Worm (Caenorhabditis elegans) whole organism, L4 larva: ENCODE results near the gene M142.5.

Experiments
- R02D3.7 ChIP-seq: fragments of 150-350 bp; sonication (generic microtip); optimal IDR thresholded peaks from 3 replicates; lab custom pipeline; 2014; ENCODE audit warnings: missing biosample characterization, missing genetic modification characterization
- ceh-32 ChIP-seq: sonication (generic microtip); optimal IDR thresholded peaks from 2 replicates; lab custom pipeline; 2016; ENCODE audit warnings: mild to moderate bottlenecking, missing genetic modification characterization, missing compliant biosample characterization; ENCODE audit not compliant: poor library complexity
- dmd-9 ChIP-seq: fragments of 200-800 bp; sonication (Bioruptor generic); IDR thresholded peaks from 2 replicates; pipeline ENCODE4 v1.3.6; 2022; ENCODE audit warnings: missing genetic modification reagents, missing genetic modification characterization, missing compliant biosample characterization
- fos-1 ChIP-seq: fragments of 150-350 bp; optimal IDR thresholded peaks from 2 replicates; lab custom pipeline; 2014; ENCODE audit warnings: missing biosample characterization, missing genetic modification characterization
- jun-1 ChIP-seq: fragments of 150-350 bp; optimal IDR thresholded peaks from 2 replicates; lab custom pipeline; 2014; ENCODE audit warnings: missing biosample characterization, missing genetic modification reagents, missing genetic modification characterization
- lin-13 ChIP-seq: fragments of 150-350 bp; optimal IDR thresholded peaks from 2 replicates; lab custom pipeline; 2014; ENCODE audit warnings: missing biosample characterization, missing genetic modification reagents, missing genetic modification characterization
- mdl-1 ChIP-seq, 2 experiments: fragments of 150-350 bp in 1 of 2; sonication (generic microtip) in 1 of 2; optimal IDR thresholded peaks; 2 replicates each; lab custom pipeline; 2014 to 2017; ENCODE audit warnings: missing biosample characterization in 2 of 2, missing genetic modification characterization in 2 of 2
- mes-2 ChIP-seq: sonication (generic microtip); optimal IDR thresholded peaks from 2 replicates; lab custom pipeline; 2016; ENCODE audit warnings: missing genotype, mild to moderate bottlenecking, missing genetic modification characterization, missing compliant biosample characterization; ENCODE audit not compliant: poor library complexity, severe bottlenecking
- rbr-2 ChIP-seq: sonication (generic microtip); optimal IDR thresholded peaks from 2 replicates; lab custom pipeline; 2016; ENCODE audit warnings: missing genotype, missing genetic modification characterization, missing compliant biosample characterization
- skn-1 ChIP-seq: fragments of 150-350 bp; optimal IDR thresholded peaks from 2 replicates; lab custom pipeline; 2014; ENCODE audit warnings: missing biosample characterization, missing genetic modification characterization
- unc-62 ChIP-seq, 3 experiments: fragments of 150-350 bp in 1 of 3; sonication (generic microtip); optimal IDR thresholded peaks in 2 of 3; peaks in 1 of 3; 1 replicate in 1 of 3; 2 replicates in 2 of 3; lab custom pipeline; 2014 to 2017; ENCODE audit warnings: missing biosample characterization in 3 of 3, missing genetic modification characterization in 3 of 3, missing genetic modification reagents in 3 of 3, missing genotype in 1 of 3
- zip-11 ChIP-seq: fragments of 200-800 bp; sonication (Bioruptor generic); IDR thresholded peaks from 2 replicates; pipeline ENCODE4 v1.3.6; 2022; ENCODE audit warnings: missing genetic modification characterization, missing compliant biosample characterization
- ztf-11 ChIP-seq: fragments of 150-350 bp; optimal IDR thresholded peaks from 2 replicates; lab custom pipeline; 2014; ENCODE audit warnings: missing biosample characterization, missing genetic modification characterization

DNA sequence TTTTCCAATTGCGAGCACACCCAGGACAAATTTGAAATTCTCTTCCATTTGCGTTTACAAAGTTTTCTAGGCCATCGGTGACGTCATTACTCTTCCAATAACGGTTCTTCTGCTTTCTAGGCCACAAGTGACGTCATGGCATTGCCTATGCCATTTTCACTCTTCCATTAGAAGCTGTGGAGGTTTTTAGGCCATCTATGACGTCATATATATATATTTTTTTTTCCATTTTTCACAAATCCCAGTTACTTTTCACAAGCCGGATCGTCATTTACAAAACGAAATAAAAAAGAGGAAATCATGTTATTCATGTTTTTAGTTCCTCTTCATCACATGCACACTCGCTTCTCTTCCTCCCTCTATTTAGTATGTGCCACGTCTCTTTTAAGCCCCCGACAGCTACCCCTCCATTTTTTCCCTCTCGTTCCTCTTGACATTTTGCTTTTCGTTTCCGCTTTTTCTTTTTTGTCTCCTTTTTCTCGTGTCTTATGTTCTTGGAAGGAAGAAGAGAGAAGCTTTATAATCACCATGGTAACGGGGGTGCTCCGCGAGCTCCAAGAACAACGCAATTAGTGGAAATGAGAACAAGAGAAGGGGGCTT is 27.9 kb upstream of the M142.5 start:
- TF ChIP-seq rbr-2 (tag; lab: Kevin White, UChicago) (peak; percentile 46), mdl-1 (tag; optimal IDR thresholded peaks at IDR 0.05; lab: Kevin White, UChicago) (peak in 1 of 2 experiments; percentile 57), skn-1 (tag; lab: Kevin White, UChicago) (no peak), ceh-32 (tag; lab: Kevin White, UChicago) (no peak), mes-2 (peak; percentile 1), zip-11 (no peak), fos-1 (tag; lab: Kevin White, UChicago) (no peak), jun-1 (no peak), R02D3.7 (tag; lab: Kevin White, UChicago) (no peak), dmd-9 (GFP tag; lab: Robert Waterston, UW) (no peak), lin-13 (GFP tag; lab: Kevin White, UChicago) (no peak), unc-62 (GFP tag; optimal IDR thresholded peaks at IDR 0.05 in 1 of 2; lab: Kevin White, UChicago) (peak in 1 of 2 experiments; percentile 78), unc-62 (tag; optimal IDR thresholded peaks at IDR 0.05; lab: Kevin White, UChicago) (no peak), ztf-11 (tag; lab: Kevin White, UChicago) (no peak)
